Fruit fly (Drosophila melanogaster): ENCODE measurements around the gene Nnf1b.

Gene Nnf1b

dm6 chr2L:845341-846004, 35.1 kb downstream of the Nnf1b start:
- TF ChIP-seq sob (GFP tag; IDR thresholded peaks at IDR 0.05) (peak; percentile 87), CG14014 (GFP tag; IDR thresholded peaks at IDR 0.05) (peak; percentile 90), Eip74EF (GFP tag; optimal IDR thresholded peaks at IDR 0.05) (peak in 1 of 2 experiments; percentile 82), luna (GFP tag; optimal IDR thresholded peaks at IDR 0.05) (peak; percentile 26), CG1602 (GFP tag; optimal IDR thresholded peaks at IDR 0.05) (peak; percentile 75), CG13123 (GFP tag; optimal IDR thresholded peaks at IDR 0.05) (peak; percentile 71), CG9817 (tag; optimal IDR thresholded peaks at IDR 0.05) (peak; percentile 88), CG7745 (tag; optimal IDR thresholded peaks at IDR 0.05) (no peak), oc (tag; optimal IDR thresholded peaks at IDR 0.05) (peak; percentile 86), Chrac-16 (GFP tag; optimal IDR thresholded peaks at IDR 0.05) (peak; percentile 72), pita (GFP tag; optimal IDR thresholded peaks at IDR 0.05) (no peak), CG17568 (GFP tag; optimal IDR thresholded peaks at IDR 0.05) (peak; percentile 84), CG15601 (tag; optimal IDR thresholded peaks at IDR 0.05) (peak; percentile 75), otp (GFP tag; IDR thresholded peaks at IDR 0.05) (peak; percentile 85), CG13894 (tag; optimal IDR thresholded peaks at IDR 0.05) (peak; percentile 48), pb (GFP tag; optimal IDR thresholded peaks at IDR 0.05) (peak; percentile 87), zfh2 (GFP tag; optimal IDR thresholded peaks at IDR 0.05) (peak; percentile 85), gsb-n (tag; optimal IDR thresholded peaks at IDR 0.05) (peak; percentile 64), E2f1 (GFP tag; IDR thresholded peaks at IDR 0.05) (peak; percentile 89), CG7839 (tag; optimal IDR thresholded peaks at IDR 0.05) (peak; percentile 90), CG4424 (GFP tag; optimal IDR thresholded peaks at IDR 0.05) (peak; percentile 78), CG4617 (GFP tag; optimal IDR thresholded peaks at IDR 0.05; ENCODE audit: borderline replicate concordance) (peak; percentile 38), dimm (GFP tag; IDR thresholded peaks at IDR 0.05) (peak; percentile 84), pnt (GFP tag; optimal IDR thresholded peaks at IDR 0.05) (peak; percentile 88), knrl (GFP tag; IDR thresholded peaks at IDR 0.05; ENCODE audit: partially characterized antibody) (no peak), slbo (GFP tag; IDR thresholded peaks at IDR 0.05) (peak; percentile 94), HLHmδ (GFP tag; optimal IDR thresholded peaks at IDR 0.05) (no peak), Ets65A (GFP tag) (peak; percentile 98), CG9797 (GFP tag; optimal IDR thresholded peaks at IDR 0.05) (no peak), kni (GFP tag; optimal IDR thresholded peaks at IDR 0.05) (no peak), CG17359 (tag; optimal IDR thresholded peaks at IDR 0.05) (peak; percentile 94), CG17829 (tag; optimal IDR thresholded peaks at IDR 0.05) (peak; percentile 83), psq (GFP tag; optimal IDR thresholded peaks at IDR 0.05) (peak; percentile 53), chinmo (GFP tag; IDR thresholded peaks at IDR 0.05; ENCODE audit: partially characterized antibody) (peak; percentile 83; the same call in 3 of the 4 replicates), ftz-f1 (GFP tag; optimal IDR thresholded peaks at IDR 0.05) (peak; percentile 24), CG6683 (GFP tag; optimal IDR thresholded peaks at IDR 0.05) (peak; percentile 65), gt (GFP tag; IDR thresholded peaks at IDR 0.05) (peak; percentile 65; the same call in 1 of the 2 replicates), tna (GFP tag; IDR thresholded peaks at IDR 0.05; ENCODE audit: partially characterized antibody) (no peak), rib (GFP tag; IDR thresholded peaks at IDR 0.05) (peak; percentile 76), dysf (GFP tag; IDR thresholded peaks at IDR 0.05) (peak; percentile 94), Doc3 (GFP tag; IDR thresholded peaks at IDR 0.05; ENCODE audit: partially characterized antibody) (no peak), CG32767 (GFP tag; IDR thresholded peaks at IDR 0.05) (peak; percentile 83), eve (GFP tag; optimal IDR thresholded peaks at IDR 0.05) (no peak), CG6689 (GFP tag; IDR thresholded peaks at IDR 0.05) (peak; percentile 85), ash1 (GFP tag; optimal IDR thresholded peaks at IDR 0.05) (peak; percentile 34), CG2199 (GFP tag; IDR thresholded peaks at IDR 0.05) (peak; percentile 65; the same call in 2 of the 3 replicates), CG17802 (tag; optimal IDR thresholded peaks at IDR 0.05) (peak; percentile 69), en (GFP tag; optimal IDR thresholded peaks at IDR 0.05) (peak; percentile 78), HHEX (GFP tag; optimal IDR thresholded peaks at IDR 0.05) (peak; percentile 90)

Data from whole organism, embryonic.